Fruit fly (Drosophila melanogaster) whole organism, wandering third instar larva: ENCODE data around the gene Dbp21E2.

Experiments used
- Abd-B ChIP-seq: fragments of >200 bp; optimal IDR thresholded peaks from 2 replicates; lab custom pipeline; 2017; ENCODE audit warnings: missing biosample characterization, missing genetic modification characterization
- CG32264 ChIP-seq: fragments of 200-800 bp; sonication (Bioruptor generic); optimal IDR thresholded peaks from 2 replicates; lab custom pipeline; 2016; ENCODE audit warnings: missing biosample characterization, missing genetic modification characterization
- CrebA ChIP-seq: fragments of 200-800 bp; sonication (Bioruptor generic); optimal IDR thresholded peaks from 2 replicates; lab custom pipeline; 2016; ENCODE audit warnings: missing biosample characterization, mild to moderate bottlenecking, missing genetic modification characterization, borderline replicate concordance
- Dfd ChIP-seq: fragments of >200 bp; optimal IDR thresholded peaks from 2 replicates; lab custom pipeline; 2017; ENCODE audit warnings: missing biosample characterization, missing genetic modification characterization
- GATAd ChIP-seq: sonication (Bioruptor generic); optimal IDR thresholded peaks from 2 replicates; lab custom pipeline; 2016; ENCODE audit warnings: missing biosample characterization, missing genetic modification characterization
- HLH106 ChIP-seq: fragments of 200-800 bp; optimal IDR thresholded peaks from 3 replicates; lab custom pipeline; 2019; ENCODE audit warnings: missing biosample characterization, mild to moderate bottlenecking, missing genetic modification characterization, moderate library complexity
- Hnf4 ChIP-seq: fragments of 200-800 bp; sonication (Bioruptor generic); optimal IDR thresholded peaks from 2 replicates; lab custom pipeline; 2016; ENCODE audit warnings: missing biosample characterization, mild to moderate bottlenecking, missing genetic modification characterization
- Hr78 ChIP-seq: fragments of >200 bp; optimal IDR thresholded peaks from 2 replicates; lab custom pipeline; 2017; ENCODE audit warnings: missing biosample characterization, missing genetic modification characterization
- Hr83 ChIP-seq: fragments of 200-300 bp; sonication (Bioruptor generic); optimal IDR thresholded peaks from 2 replicates; lab custom pipeline; 2016; ENCODE audit warnings: missing biosample characterization, mild to moderate bottlenecking, missing genetic modification characterization, moderate library complexity; ENCODE audit not compliant: poor library complexity, severe bottlenecking
- Myc ChIP-seq: fragments of >200 bp; optimal IDR thresholded peaks from 2 replicates; lab custom pipeline; 2017
- N ChIP-seq: fragments of >200 bp; optimal IDR thresholded peaks from 2 replicates; lab custom pipeline; 2018; ENCODE audit warnings: missing biosample characterization, missing external identifiers, missing genetic modification characterization
- Rel ChIP-seq, 2 experiments: fragments of 200-800 bp; sonication (Bioruptor generic) in 1 of 2; optimal IDR thresholded peaks; 2 replicates in 1 of 2; 3 replicates in 1 of 2; lab custom pipeline; 2016 to 2019; ENCODE audit warnings: mild to moderate bottlenecking in 2 of 2, missing biosample characterization in 2 of 2, missing genetic modification characterization in 2 of 2, moderate library complexity in 1 of 2
- Sp1 ChIP-seq: fragments of 200-800 bp; sonication (Bioruptor generic); optimal IDR thresholded peaks from 3 replicates; lab custom pipeline; 2019; ENCODE audit warnings: missing biosample characterization, mild to moderate bottlenecking, missing genetic modification characterization, moderate library complexity
- Vsx2 ChIP-seq: fragments of 200-300, 225-300 bp; sonication (Bioruptor generic); optimal IDR thresholded peaks from 2 replicates; lab custom pipeline; 2018; ENCODE audit warnings: missing biosample characterization, missing genetic modification characterization; ENCODE audit not compliant: partially characterized antibody
- br ChIP-seq: fragments of 200-800 bp; sonication (Bioruptor generic); optimal IDR thresholded peaks from 2 replicates; lab custom pipeline; 2016; ENCODE audit warnings: missing biosample characterization, missing genetic modification characterization
- dl ChIP-seq, 2 experiments: fragments of 175-275, 200-275 bp in 1 of 2; fragments of 200-275 bp in 1 of 2; sonication (Bioruptor generic); optimal IDR thresholded peaks; lab custom pipeline; 2018; ENCODE audit warnings: mild to moderate bottlenecking in 2 of 2, missing biosample characterization in 2 of 2, missing genetic modification characterization in 2 of 2, moderate library complexity in 2 of 2; ENCODE audit not compliant: partially characterized antibody in 2 of 2, insufficient read depth in 1 of 2
- dsf ChIP-seq: sonication (Bioruptor generic); optimal IDR thresholded peaks from 2 replicates; lab custom pipeline; 2016; ENCODE audit warnings: missing biosample characterization, missing genetic modification characterization, borderline replicate concordance
- ey ChIP-seq: fragments of 200-800 bp; sonication (Bioruptor generic); optimal IDR thresholded peaks from 2 replicates; lab custom pipeline; 2016; ENCODE audit warnings: missing biosample characterization, missing genetic modification characterization
- foxo ChIP-seq, 2 experiments: fragments of 200-800 bp; sonication (Bioruptor generic); optimal IDR thresholded peaks; 2 replicates in 1 of 2; 3 replicates in 1 of 2; lab custom pipeline; 2016 to 2017; ENCODE audit warnings: missing biosample characterization in 2 of 2, missing genetic modification characterization in 2 of 2
- fru ChIP-seq: fragments of 200-800 bp; sonication (Bioruptor generic); optimal IDR thresholded peaks from 3 replicates; lab custom pipeline; 2016; ENCODE audit warnings: missing biosample characterization, mild to moderate bottlenecking, missing genetic modification characterization
- h ChIP-seq: fragments of 200-800 bp; sonication (Bioruptor generic); optimal IDR thresholded peaks from 3 replicates; lab custom pipeline; 2016; ENCODE audit warnings: missing biosample characterization, mild to moderate bottlenecking, missing genetic modification characterization
- lola ChIP-seq: fragments of >200 bp; optimal IDR thresholded peaks from 2 replicates; lab custom pipeline; 2017; ENCODE audit warnings: missing biosample characterization, missing genetic modification characterization
- pan ChIP-seq: fragments of >200 bp; optimal IDR thresholded peaks from 2 replicates; lab custom pipeline; 2017
- psq ChIP-seq: fragments of 200-800 bp; sonication (Bioruptor generic); optimal IDR thresholded peaks from 3 replicates; lab custom pipeline; 2017; ENCODE audit warnings: missing biosample characterization, mild to moderate bottlenecking, missing genetic modification characterization, moderate library complexity
- rgr ChIP-seq: fragments of 200-800 bp; sonication (Bioruptor generic); optimal IDR thresholded peaks from 3 replicates; lab custom pipeline; 2016; ENCODE audit warnings: missing biosample characterization, mild to moderate bottlenecking, missing genetic modification characterization
- sage ChIP-seq: fragments of 200-800 bp; sonication (Bioruptor generic); optimal IDR thresholded peaks from 2 replicates; lab custom pipeline; 2016; ENCODE audit warnings: missing biosample characterization, mild to moderate bottlenecking, missing genetic modification characterization
- sv ChIP-seq: fragments of 200-800 bp; sonication (Bioruptor generic); optimal IDR thresholded peaks from 3 replicates; lab custom pipeline; 2016; ENCODE audit warnings: missing biosample characterization, missing genetic modification characterization
- usp ChIP-seq: fragments of >200 bp; optimal IDR thresholded peaks from 2 replicates; lab custom pipeline; 2017; ENCODE audit warnings: missing biosample characterization, missing genetic modification characterization
- woc ChIP-seq: sonication (Bioruptor generic); optimal IDR thresholded peaks from 2 replicates; lab custom pipeline; 2016; ENCODE audit warnings: missing biosample characterization, mild to moderate bottlenecking, missing genetic modification characterization

Gene Dbp21E2

DNA sequence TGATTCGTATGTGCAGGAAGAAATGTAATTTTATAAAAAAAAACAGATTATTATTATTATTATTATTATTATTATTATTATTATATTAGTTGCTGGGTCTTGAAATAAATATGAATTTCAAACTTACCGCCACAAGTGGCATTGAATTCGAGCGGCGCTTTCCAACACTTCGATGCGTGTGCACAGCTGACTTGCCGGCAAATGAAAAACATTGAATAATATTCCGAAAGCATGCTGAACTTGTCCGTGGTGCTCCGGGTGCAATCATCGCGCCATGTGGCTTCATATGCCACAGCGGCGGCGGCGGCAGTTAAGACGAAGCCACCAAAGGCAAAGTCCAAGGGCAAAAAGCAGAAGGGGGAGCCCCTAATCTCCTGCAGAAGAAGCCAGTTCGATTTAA lies at the start of gene Dbp21E2:
TSS of gene Dbp21E2 (plus strand) at position 180 of the 400 bp plus-strand sequence.
- no peak for TF ChIP-seq Rel (GFP tag; optimal IDR thresholded peaks at IDR 0.05; lab: Kevin White, UChicago)
- TF ChIP-seq Rel (tag; optimal IDR thresholded peaks at IDR 0.05; lab: Kevin White, UChicago): peak; percentile 9
- no peak for TF ChIP-seq CrebA (GFP tag; lab: Kevin White, UChicago)

dm6 chr2L:773247-773646 lies 38.1 kb upstream of the Dbp21E2 start, which contains the start of gene CG12506:
Gene CG12506 (plus strand): TSS chr2L:773547.
- no peak for TF ChIP-seq dl (GFP tag; optimal IDR thresholded peaks at IDR 0.05; lab: Kevin White, UChicago; ENCODE audit: insufficient read depth in 1 of 2, partially characterized antibody in 2 of 2)

DNA sequence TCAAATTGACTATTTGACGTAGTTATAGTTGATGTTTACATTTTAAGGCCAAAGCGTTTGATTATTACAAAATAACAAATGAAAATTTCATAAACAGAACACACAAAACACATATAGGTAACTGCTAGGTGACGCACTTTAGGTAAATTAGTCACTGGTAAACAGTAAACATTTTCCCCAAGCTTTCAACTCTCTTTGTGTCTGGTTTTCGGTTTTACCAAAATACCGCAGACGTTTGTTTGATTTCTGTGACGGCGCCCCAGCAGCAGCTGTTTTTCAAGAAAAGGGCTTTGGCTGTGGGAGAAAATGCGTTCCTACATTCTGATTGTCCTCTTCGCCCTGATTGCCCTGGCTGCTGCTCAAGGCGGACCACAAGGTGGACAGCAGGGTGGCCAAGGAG lies 35.1 kb upstream of the Dbp21E2 start, which contains the start of gene CG13946:
TSS of gene CG13946 (plus strand) at position 301 of the 400 bp plus-strand sequence.
- no peak for TF ChIP-seq h (GFP tag; lab: Kevin White, UChicago)
- no peak for TF ChIP-seq rgr
- no peak for TF ChIP-seq fru (GFP tag; lab: Kevin White, UChicago)
- no peak for TF ChIP-seq psq (GFP tag; lab: Kevin White, UChicago)
- no peak for TF ChIP-seq CG32264 (GFP tag; lab: Kevin White, UChicago)
- no peak for TF ChIP-seq CrebA (GFP tag; lab: Kevin White, UChicago)
- TF ChIP-seq Abd-B (GFP tag; lab: Kevin White, UChicago): no peak
- no peak for TF ChIP-seq Hr83 (GFP tag; lab: Kevin White, UChicago)
- TF ChIP-seq HLH106 (tag; lab: Kevin White, UChicago): no peak
- TF ChIP-seq Hr78: no peak
- no peak for TF ChIP-seq Vsx2 (GFP tag; lab: Kevin White, UChicago)
- no peak for TF ChIP-seq lola (GFP tag; lab: Kevin White, UChicago)
- no peak for TF ChIP-seq br (GFP tag; lab: Kevin White, UChicago)
- no peak for TF ChIP-seq dsf (GFP tag; lab: Kevin White, UChicago)

DNA sequence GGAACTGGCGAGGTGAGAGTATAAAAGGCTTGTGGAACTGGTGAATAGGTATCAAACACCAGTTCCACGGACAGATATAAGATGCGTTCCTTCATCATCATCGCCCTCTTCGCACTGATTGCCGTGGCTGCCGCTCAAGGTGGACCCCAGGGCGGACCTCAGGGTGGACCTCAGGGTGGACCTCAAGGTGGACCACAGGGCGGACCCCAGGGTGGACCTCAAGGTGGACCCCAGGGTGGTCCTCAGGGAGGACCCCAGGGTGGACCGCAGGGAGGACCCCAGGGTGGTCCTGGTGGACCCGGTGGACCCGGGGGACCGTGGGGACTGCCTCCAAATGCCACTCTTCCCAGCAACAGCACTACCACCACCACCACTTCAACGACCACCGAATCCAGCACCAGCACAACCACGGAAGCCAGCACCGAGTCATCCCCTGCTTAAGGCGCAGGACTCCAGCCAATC lies 32.2 kb upstream of the Dbp21E2 start, which contains the start of gene CG13947:
TSS of gene CG13947 (plus strand) at position 51 of the 462 bp plus-strand sequence.
- peak; percentile 99 for TF ChIP-seq Dfd
- no peak for TF ChIP-seq foxo (GFP tag; optimal IDR thresholded peaks at IDR 0.05; lab: Kevin White, UChicago)

dm6 chr2L:780182-780581 lies 31.2 kb upstream of the Dbp21E2 start, which contains the start of gene Gr21a:
Gene Gr21a (plus strand): TSS chr2L:780482.
- TF ChIP-seq woc (no peak), Myc (no peak), usp (GFP tag; lab: Kevin White, UChicago) (no peak), CrebA (GFP tag; lab: Kevin White, UChicago) (no peak), N (GFP tag; lab: Kevin White, UChicago) (no peak), dl (GFP tag; optimal IDR thresholded peaks at IDR 0.05; lab: Kevin White, UChicago; ENCODE audit: insufficient read depth in 1 of 2, partially characterized antibody in 2 of 2) (no peak), sv (no peak), Abd-B (GFP tag; lab: Kevin White, UChicago) (no peak), rgr (no peak), GATAd (GFP tag; lab: Kevin White, UChicago) (no peak), dsf (GFP tag; lab: Kevin White, UChicago) (no peak), Hr83 (GFP tag; lab: Kevin White, UChicago) (no peak), pan (no peak), Vsx2 (GFP tag; lab: Kevin White, UChicago) (no peak), h (GFP tag; lab: Kevin White, UChicago) (no peak)

DNA sequence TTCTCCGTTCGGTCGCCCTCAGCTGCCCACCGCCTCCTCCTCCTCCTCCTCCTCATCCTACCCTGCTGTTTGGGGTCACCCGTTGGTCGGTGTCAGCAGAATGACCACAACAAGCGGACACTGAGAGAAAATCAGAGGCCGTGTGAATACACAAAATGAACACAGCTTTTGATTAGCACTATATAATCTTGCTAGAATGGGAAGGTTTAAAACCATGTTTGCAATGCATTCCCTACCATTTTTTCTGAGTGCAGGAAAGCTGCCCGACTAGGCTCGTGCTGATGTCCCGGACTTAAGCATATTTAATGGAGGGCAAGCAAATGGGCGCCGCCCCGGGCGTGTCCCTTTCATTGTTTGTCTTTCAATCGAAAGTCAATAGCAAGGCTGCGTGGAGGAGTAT lies 30.5 kb upstream of the Dbp21E2 start:
- TF ChIP-seq h (GFP tag; lab: Kevin White, UChicago): no peak
- no peak for TF ChIP-seq ey
- TF ChIP-seq rgr: no peak
- no peak for TF ChIP-seq psq (GFP tag; lab: Kevin White, UChicago)
- TF ChIP-seq, all 38 proteins: peak for 0

DNA sequence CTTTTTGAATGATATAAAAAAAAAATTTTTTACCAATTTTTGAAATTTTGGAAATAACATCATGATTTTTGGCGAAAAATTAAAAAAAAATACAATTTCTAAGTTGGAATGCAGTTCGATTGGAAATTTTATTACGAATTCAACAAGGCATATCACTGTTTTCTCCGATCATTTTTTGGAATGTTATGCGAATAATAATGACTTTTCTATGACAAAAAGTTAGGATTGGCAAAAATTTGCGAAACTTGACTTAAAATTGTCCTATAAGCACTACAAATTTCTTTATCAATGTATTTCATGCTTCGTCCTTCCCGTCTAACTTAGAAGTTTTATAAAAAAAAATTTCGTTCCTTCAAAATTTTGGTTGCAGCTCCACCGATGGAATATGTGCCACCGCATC lies 27.3 kb upstream of the Dbp21E2 start, which contains the start of gene CG3544:
TSS of gene CG3544 (plus strand) at position 301 of the 400 bp plus-strand sequence.
- TF ChIP-seq sage (GFP tag; lab: Kevin White, UChicago) (no peak), br (GFP tag; lab: Kevin White, UChicago) (no peak), Vsx2 (GFP tag; lab: Kevin White, UChicago) (no peak), Hnf4 (GFP tag; lab: Kevin White, UChicago) (no peak), Sp1 (no peak), dl (GFP tag; optimal IDR thresholded peaks at IDR 0.05; lab: Kevin White, UChicago; ENCODE audit: insufficient read depth in 1 of 2, partially characterized antibody in 2 of 2) (no peak), Hr78 (no peak), h (GFP tag; lab: Kevin White, UChicago) (no peak), CrebA (GFP tag; lab: Kevin White, UChicago) (no peak), rgr (no peak)
